Worm (Caenorhabditis elegans): ENCODE measurements around the gene C25G4.7.

- TF ChIP-seq ceh-30 (tag; optimal IDR thresholded peaks at IDR 0.05) (no peak), ahr-1 (tag; optimal IDR thresholded peaks at IDR 0.05) (no peak), nhr-11 (tag; optimal IDR thresholded peaks at IDR 0.05) (no peak), hlh-8 (tag; optimal IDR thresholded peaks at IDR 0.05) (no peak)
Measured at ce11 chrIV:12468359-12468758, 11.6 kb downstream of the C25G4.7 start, which contains the start of gene igdb-2.
